Worm (Caenorhabditis elegans) whole organism, L1 larva: ENCODE measurements around the gene gnrr-5.

Experiments
- ces-1 ChIP-seq: fragments of 150-350 bp; optimal IDR thresholded peaks from 2 replicates; lab custom pipeline; 2014; ENCODE audit warnings: missing biosample characterization, missing genetic modification reagents, missing genetic modification characterization
- elt-3 ChIP-seq, 6 experiments: fragments of 150-350 bp in 1 of 6; sonication (generic microtip); optimal IDR thresholded peaks; 2 replicates each; lab custom pipeline; 2017 to 2018; ENCODE audit warnings: missing biosample characterization in 6 of 6, missing genetic modification characterization in 6 of 6, inconsistent platforms in 1 of 6
- fos-1 ChIP-seq: fragments of 150-350 bp; optimal IDR thresholded peaks from 2 replicates; lab custom pipeline; 2014; ENCODE audit warnings: missing biosample characterization, missing genetic modification characterization
- nhr-12 ChIP-seq: sonication (generic microtip); optimal IDR thresholded peaks from 2 replicates; lab custom pipeline; 2017; ENCODE audit warnings: missing biosample characterization, missing genetic modification characterization
- skn-1 ChIP-seq: fragments of 150-350 bp; optimal IDR thresholded peaks from 2 replicates; lab custom pipeline; 2014; ENCODE audit warnings: missing biosample characterization, missing genetic modification characterization

ce11 chrV:4471065-4471464, 16.5 kb upstream of the gnrr-5 start, which contains the start of gene T08H10.3:
- no peak for TF ChIP-seq elt-3 (tag; optimal IDR thresholded peaks at IDR 0.05; lab: Kevin White, UChicago)
- no peak for TF ChIP-seq nhr-12 (tag; lab: Kevin White, UChicago)
- no peak for TF ChIP-seq skn-1 (tag; lab: Kevin White, UChicago)
- TF ChIP-seq ces-1 (GFP tag; lab: Kevin White, UChicago), result no peak
- no peak for TF ChIP-seq fos-1 (tag; lab: Kevin White, UChicago)
